Worm (Caenorhabditis elegans) whole organism, late embryonic: ENCODE results near the gene C50A2.3.

Source experiments
- unc-86 ChIP-seq: sonication (generic microtip); optimal IDR thresholded peaks from 2 replicates; lab custom pipeline; 2016; ENCODE audit warnings: missing genetic modification characterization, missing compliant biosample characterization

The C50A2.3 gene

DNA sequence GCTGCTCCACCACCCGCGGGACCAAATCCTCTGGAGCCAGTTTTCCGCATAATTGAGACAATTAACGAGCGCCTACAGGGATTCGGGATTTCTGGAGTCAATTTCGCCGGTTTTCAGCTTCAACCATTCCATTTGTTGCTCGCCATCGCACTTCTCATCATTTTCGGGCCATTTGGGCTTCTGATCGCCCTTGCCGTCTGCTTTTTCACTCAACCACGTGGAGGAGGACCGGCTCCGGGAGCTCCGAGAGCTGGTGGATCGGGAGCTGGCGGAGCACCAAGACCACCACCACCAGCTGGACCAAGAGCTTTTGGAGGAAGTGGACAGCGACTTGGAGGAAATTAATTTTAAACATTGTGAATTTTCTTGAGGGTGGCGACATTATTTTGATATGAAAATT is 61.7 kb downstream of the C50A2.3 start:
- TF ChIP-seq unc-86 (tag; lab: Kevin White, UChicago): no peak
- TF ChIP-seq, all 69 proteins: peak for 0
